Worm (Caenorhabditis elegans) whole organism, late embryonic: ENCODE measurements around the gene ZK512.2.

Source experiments
- C08G9.2 ChIP-seq: sonication (generic microtip); optimal IDR thresholded peaks from 2 replicates; lab custom pipeline; 2016; ENCODE audit warnings: mild to moderate bottlenecking, missing genetic modification characterization, moderate library complexity, missing compliant biosample characterization
- C38D4.7 ChIP-seq: fragments of 200-800 bp; sonication (Bioruptor generic); optimal IDR thresholded peaks from 2 replicates; lab custom pipeline; 2018; ENCODE audit warnings: mild to moderate bottlenecking, missing genetic modification characterization, moderate library complexity, missing compliant biosample characterization
- K09A11.1 ChIP-seq: sonication (generic microtip); optimal IDR thresholded peaks from 2 replicates; lab custom pipeline; 2017; ENCODE audit warnings: antibody characterized with exemption, mild to moderate bottlenecking, missing genetic modification characterization, missing compliant biosample characterization; ENCODE audit not compliant: insufficient read depth
- Y22D7AL.16 ChIP-seq: sonication (generic microtip); optimal IDR thresholded peaks from 2 replicates; lab custom pipeline; 2016; ENCODE audit warnings: missing genetic modification characterization, missing compliant biosample characterization
- ahr-1 ChIP-seq: sonication (generic microtip); optimal IDR thresholded peaks from 2 replicates; lab custom pipeline; 2016; ENCODE audit warnings: missing genetic modification characterization, missing compliant biosample characterization
- ama-1 ChIP-seq: fragments of 150-350 bp; optimal IDR thresholded peaks from 2 replicates; lab custom pipeline; 2014
- ceh-14 ChIP-seq: sonication (generic microtip); optimal IDR thresholded peaks from 2 replicates; lab custom pipeline; 2016; ENCODE audit warnings: missing genotype, missing genetic modification characterization, missing compliant biosample characterization
- ceh-24 ChIP-seq: sonication (generic microtip); optimal IDR thresholded peaks from 2 replicates; lab custom pipeline; 2016; ENCODE audit warnings: mild to moderate bottlenecking, missing genetic modification characterization, missing compliant biosample characterization
- ceh-30 ChIP-seq: fragments of 150-350 bp; optimal IDR thresholded peaks from 2 replicates; lab custom pipeline; 2014; ENCODE audit warnings: missing biosample characterization, missing genetic modification characterization
- ceh-34 ChIP-seq: sonication (generic microtip); optimal IDR thresholded peaks from 2 replicates; lab custom pipeline; 2016; ENCODE audit warnings: mild to moderate bottlenecking, missing genetic modification characterization, missing compliant biosample characterization
- ceh-45 ChIP-seq: fragments of 200-800 bp; sonication (Bioruptor generic); IDR thresholded peaks from 2 replicates; pipeline ENCODE4 v1.3.6; 2022; ENCODE audit warnings: missing genetic modification reagents, missing genetic modification characterization, missing compliant biosample characterization
- ceh-6 ChIP-seq: fragments of 200-800 bp; sonication (Bioruptor generic); optimal IDR thresholded peaks from 2 replicates; lab custom pipeline; 2018; ENCODE audit warnings: mild to moderate bottlenecking, missing genetic modification characterization, missing compliant biosample characterization
- che-1 ChIP-seq: sonication (generic microtip); optimal IDR thresholded peaks from 2 replicates; lab custom pipeline; 2016; ENCODE audit warnings: mild to moderate bottlenecking, missing genetic modification characterization, missing compliant biosample characterization
- dmd-4 ChIP-seq: sonication (generic microtip); optimal IDR thresholded peaks from 2 replicates; lab custom pipeline; 2016; ENCODE audit warnings: borderline replicate concordance, missing genetic modification characterization, missing compliant biosample characterization
- dve-1 ChIP-seq: sonication (generic microtip); optimal IDR thresholded peaks from 2 replicates; lab custom pipeline; 2017; ENCODE audit warnings: antibody characterized with exemption, mild to moderate bottlenecking, missing genetic modification characterization, missing compliant biosample characterization
- elt-4 ChIP-seq: sonication (generic microtip); optimal IDR thresholded peaks from 2 replicates; lab custom pipeline; 2016; ENCODE audit warnings: missing genetic modification characterization, missing compliant biosample characterization
- fax-1 ChIP-seq: sonication (generic microtip); optimal IDR thresholded peaks from 2 replicates; lab custom pipeline; 2016; ENCODE audit warnings: missing genotype, missing genetic modification characterization, missing compliant biosample characterization
- fkh-10 ChIP-seq: fragments of 150-350 bp; optimal IDR thresholded peaks from 2 replicates; lab custom pipeline; 2014; ENCODE audit warnings: missing biosample characterization, missing genetic modification reagents, missing genetic modification characterization
- fkh-6 ChIP-seq: sonication (generic microtip); optimal IDR thresholded peaks from 2 replicates; lab custom pipeline; 2016; ENCODE audit warnings: missing genetic modification characterization, missing compliant biosample characterization
- gmeb-2 ChIP-seq: sonication (generic microtip); optimal IDR thresholded peaks from 2 replicates; lab custom pipeline; 2016; ENCODE audit warnings: missing genetic modification characterization, inconsistent platforms, missing compliant biosample characterization
- hlh-13 ChIP-seq: fragments of 200-800 bp; sonication (Bioruptor generic); optimal IDR thresholded peaks from 2 replicates; lab custom pipeline; 2018; ENCODE audit warnings: mild to moderate bottlenecking, missing genetic modification characterization, missing compliant biosample characterization
- hlh-15 ChIP-seq: sonication (generic microtip); optimal IDR thresholded peaks from 2 replicates; lab custom pipeline; 2016; ENCODE audit warnings: missing genetic modification characterization, missing compliant biosample characterization
- hlh-30 ChIP-seq: sonication (generic microtip); optimal IDR thresholded peaks from 2 replicates; lab custom pipeline; 2017; ENCODE audit warnings: antibody characterized with exemption, missing genetic modification characterization, missing compliant biosample characterization; ENCODE audit not compliant: insufficient read depth
- hlh-6 ChIP-seq: sonication (generic microtip); optimal IDR thresholded peaks from 2 replicates; lab custom pipeline; 2016; ENCODE audit warnings: missing genotype, missing genetic modification characterization, missing compliant biosample characterization
- hlh-8 ChIP-seq: sonication (generic microtip); optimal IDR thresholded peaks from 2 replicates; lab custom pipeline; 2016; ENCODE audit warnings: missing genotype, missing genetic modification characterization, missing compliant biosample characterization
- lin-11 ChIP-seq: fragments of 200-800 bp; sonication (Bioruptor generic); optimal IDR thresholded peaks from 2 replicates; lab custom pipeline; 2018; ENCODE audit warnings: mild to moderate bottlenecking, missing genetic modification characterization, missing compliant biosample characterization
- madf-2 ChIP-seq: sonication (generic microtip); optimal IDR thresholded peaks from 2 replicates; lab custom pipeline; 2017; ENCODE audit warnings: missing genetic modification characterization, missing compliant biosample characterization
- mec-3 ChIP-seq: sonication (generic microtip); optimal IDR thresholded peaks from 2 replicates; lab custom pipeline; 2016; ENCODE audit warnings: borderline replicate concordance, missing genetic modification characterization, missing compliant biosample characterization
- nfya-1 ChIP-seq: sonication (generic microtip); optimal IDR thresholded peaks from 2 replicates; lab custom pipeline; 2017; ENCODE audit warnings: missing genetic modification characterization, mild to moderate bottlenecking, missing compliant biosample characterization, antibody characterized with exemption, moderate library complexity
- nhr-232 ChIP-seq: sonication (generic microtip); optimal IDR thresholded peaks from 2 replicates; lab custom pipeline; 2016; ENCODE audit warnings: missing genetic modification characterization, missing compliant biosample characterization
- npax-4 ChIP-seq: sonication (generic microtip); optimal IDR thresholded peaks from 2 replicates; lab custom pipeline; 2016; ENCODE audit warnings: missing genetic modification characterization, missing compliant biosample characterization
- pat-9 ChIP-seq: fragments of 200-800 bp; sonication (Bioruptor generic); optimal IDR thresholded peaks from 2 replicates; lab custom pipeline; 2018; ENCODE audit warnings: mild to moderate bottlenecking, missing genetic modification characterization, moderate library complexity, missing compliant biosample characterization
- pax-1 ChIP-seq: fragments of 150-350 bp; optimal IDR thresholded peaks from 2 replicates; lab custom pipeline; 2014; ENCODE audit warnings: missing biosample characterization, missing genetic modification characterization
- pha-2 ChIP-seq: sonication (generic microtip); optimal IDR thresholded peaks from 2 replicates; lab custom pipeline; 2017; ENCODE audit warnings: mild to moderate bottlenecking, missing genetic modification characterization, missing compliant biosample characterization
- pha-4 ChIP-seq: fragments of 150-350 bp; optimal IDR thresholded peaks from 2 replicates; lab custom pipeline; 2018; ENCODE audit warnings: missing biosample characterization, missing genetic modification reagents, missing genetic modification characterization
- pqm-1 ChIP-seq: sonication (generic microtip); optimal IDR thresholded peaks from 2 replicates; lab custom pipeline; 2016; ENCODE audit warnings: missing genetic modification characterization, missing compliant biosample characterization
- sdc-2 ChIP-seq: sonication (generic microtip); optimal IDR thresholded peaks from 2 replicates; lab custom pipeline; 2016; ENCODE audit warnings: missing genotype, missing genetic modification characterization, missing compliant biosample characterization
- sox-4 ChIP-seq: sonication (generic microtip); optimal IDR thresholded peaks from 2 replicates; lab custom pipeline; 2017; ENCODE audit warnings: mild to moderate bottlenecking, missing genetic modification characterization, inconsistent platforms, missing compliant biosample characterization
- syd-9 ChIP-seq: sonication (generic microtip); optimal IDR thresholded peaks from 2 replicates; lab custom pipeline; 2016; ENCODE audit warnings: mild to moderate bottlenecking, missing genetic modification characterization, moderate library complexity, missing compliant biosample characterization
- tbx-2 ChIP-seq: sonication (generic microtip); optimal IDR thresholded peaks from 2 replicates; lab custom pipeline; 2016; ENCODE audit warnings: missing genetic modification characterization, missing compliant biosample characterization
- tbx-7 ChIP-seq: sonication (generic microtip); optimal IDR thresholded peaks from 2 replicates; lab custom pipeline; 2016; ENCODE audit warnings: missing genotype, missing genetic modification characterization, missing compliant biosample characterization
- ttx-3 ChIP-seq: sonication (generic microtip); optimal IDR thresholded peaks from 2 replicates; lab custom pipeline; 2016; ENCODE audit warnings: missing genetic modification reagents, missing genetic modification characterization, missing compliant biosample characterization
- unc-86 ChIP-seq: sonication (generic microtip); optimal IDR thresholded peaks from 2 replicates; lab custom pipeline; 2016; ENCODE audit warnings: missing genetic modification characterization, missing compliant biosample characterization
- ztf-16 ChIP-seq: sonication (generic microtip); optimal IDR thresholded peaks from 2 replicates; lab custom pipeline; 2017; ENCODE audit warnings: missing genetic modification characterization, missing compliant biosample characterization

Gene ZK512.2

DNA sequence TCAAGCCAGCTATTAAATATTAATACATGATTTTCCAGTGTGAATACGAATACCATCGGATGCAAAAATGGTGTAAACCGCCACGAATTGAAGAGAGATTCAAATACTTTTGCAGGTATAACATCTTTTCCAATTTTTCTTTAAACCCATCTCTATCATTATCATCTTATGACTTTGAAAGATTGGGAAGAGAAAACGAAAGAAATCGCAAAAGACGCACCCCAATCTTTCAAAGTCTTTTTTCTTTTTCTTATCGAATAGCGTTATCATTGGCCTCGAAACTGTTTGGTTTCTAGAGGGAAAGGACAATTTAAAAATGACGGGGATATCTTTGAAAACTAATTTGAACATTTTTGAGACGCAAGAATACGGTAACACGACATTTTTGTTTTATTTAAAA lies 38.9 kb downstream of the ZK512.2 start:
- TF ChIP-seq dve-1 (tag; lab: Kevin White, UChicago), result no peak
- TF ChIP-seq fax-1 (tag; lab: Kevin White, UChicago), result no peak
- no peak for TF ChIP-seq hlh-30 (tag; lab: Kevin White, UChicago)
- TF ChIP-seq sdc-2 (tag; lab: Kevin White, UChicago), result no peak
- TF ChIP-seq nfya-1, result no peak
- no peak for TF ChIP-seq ceh-45 (GFP tag; lab: Robert Waterston, UW)
- TF ChIP-seq hlh-8, result no peak
- TF ChIP-seq tbx-7 (tag; lab: Kevin White, UChicago), result no peak
- TF ChIP-seq pax-1 (tag; lab: Kevin White, UChicago), result no peak
- TF ChIP-seq unc-86 (tag; lab: Kevin White, UChicago), result no peak
- no peak for TF ChIP-seq elt-4 (tag; lab: Kevin White, UChicago)
- TF ChIP-seq mec-3 (tag; lab: Kevin White, UChicago), result no peak
- no peak for TF ChIP-seq ceh-34 (tag; lab: Kevin White, UChicago)
- no peak for TF ChIP-seq sox-4 (tag; lab: Kevin White, UChicago)
- no peak for TF ChIP-seq ama-1 (lab: Kevin White, UChicago)
- TF ChIP-seq lin-11, result no peak
- no peak for TF ChIP-seq ttx-3 (tag; lab: Kevin White, UChicago)
- TF ChIP-seq npax-4 (tag; lab: Kevin White, UChicago), result no peak
- no peak for TF ChIP-seq syd-9
- TF ChIP-seq fkh-10 (GFP tag; lab: Kevin White, UChicago), result no peak
- TF ChIP-seq, all 69 proteins: peak for 0

DNA sequence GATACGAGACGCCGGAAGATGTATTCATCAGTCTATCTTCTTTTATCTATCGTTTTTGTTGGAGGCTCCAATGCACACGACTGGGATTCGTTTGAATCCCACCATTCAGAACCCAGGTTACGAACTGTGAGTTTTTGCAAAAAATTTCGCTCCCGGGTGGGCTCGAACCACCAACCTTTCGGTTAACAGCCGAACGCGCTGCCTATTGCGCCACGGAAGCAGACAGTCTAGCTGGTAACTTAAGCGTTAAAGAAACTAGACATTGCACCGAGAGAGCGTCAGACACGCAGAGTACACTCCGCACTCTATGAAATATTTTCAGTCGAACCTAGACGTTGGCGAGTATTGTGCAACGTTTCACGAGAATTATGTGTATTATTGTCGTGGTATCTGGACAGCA lies 40.5 kb downstream of the ZK512.2 start:
- TF ChIP-seq che-1 (tag; lab: Kevin White, UChicago) (peak; percentile 55), fkh-6 (tag; lab: Kevin White, UChicago) (peak; percentile 37), pqm-1 (tag; lab: Kevin White, UChicago) (no peak), gmeb-2 (tag; lab: Kevin White, UChicago) (peak; percentile 32), pha-4 (tag; lab: Kevin White, UChicago) (no peak), hlh-15 (tag; lab: Kevin White, UChicago) (no peak), ahr-1 (tag; lab: Kevin White, UChicago) (peak; percentile 14), sox-4 (tag; lab: Kevin White, UChicago) (peak; percentile 62), nfya-1 (no peak), lin-11 (peak; percentile 36), syd-9 (no peak), Y22D7AL.16 (tag; lab: Kevin White, UChicago) (peak; percentile 35), ttx-3 (tag; lab: Kevin White, UChicago) (peak; percentile 14), ceh-24 (tag; lab: Kevin White, UChicago) (no peak), fax-1 (tag; lab: Kevin White, UChicago) (peak; percentile 53), K09A11.1 (tag; lab: Kevin White, UChicago) (peak; percentile 72), madf-2 (tag; lab: Kevin White, UChicago) (peak; percentile 49), ceh-6 (GFP tag; lab: Kevin White, UChicago) (peak; percentile 68), pat-9 (tag; lab: Kevin White, UChicago) (peak; percentile 58), pha-2 (tag; lab: Kevin White, UChicago) (peak; percentile 40), unc-86 (tag; lab: Kevin White, UChicago) (peak; percentile 23), ceh-30 (tag; lab: Kevin White, UChicago) (no peak), ztf-16 (tag; lab: Kevin White, UChicago) (peak; percentile 26), C08G9.2 (tag; lab: Kevin White, UChicago) (peak; percentile 51), ceh-14 (no peak), ceh-45 (GFP tag; lab: Robert Waterston, UW) (peak; percentile 63; the same call in 1 of the 2 replicates), C38D4.7 (GFP tag; lab: Kevin White, UChicago) (peak; percentile 40), dve-1 (tag; lab: Kevin White, UChicago) (peak; percentile 19), hlh-13 (GFP tag; lab: Kevin White, UChicago) (peak; percentile 14), dmd-4 (tag; lab: Kevin White, UChicago) (peak; percentile 42), hlh-6 (tag; lab: Kevin White, UChicago) (peak; percentile 74), tbx-2 (peak; percentile 64), nhr-232 (tag; lab: Kevin White, UChicago) (peak; percentile 42)
- TF ChIP-seq, all 69 proteins: peak for 25
